Worm (Caenorhabditis elegans): ENCODE measurements around the gene dohh-1.

ce11 chrII:10578843-10579430, 818 bp upstream of the dohh-1 start, which contains the start of gene rpb-6:
- TF ChIP-seq ceh-14 (tag; optimal IDR thresholded peaks at IDR 0.05) (no peak), elt-4 (tag; optimal IDR thresholded peaks at IDR 0.05) (no peak), hlh-13 (GFP tag; optimal IDR thresholded peaks at IDR 0.05) (no peak), ceh-22 (tag; optimal IDR thresholded peaks at IDR 0.05) (no peak), nhr-11 (tag; optimal IDR thresholded peaks at IDR 0.05) (no peak), ama-1 (optimal IDR thresholded peaks at IDR 0.05) (no peak), fkh-6 (tag; optimal IDR thresholded peaks at IDR 0.05) (no peak), hlh-15 (tag; optimal IDR thresholded peaks at IDR 0.05) (no peak), pag-3 (tag; optimal IDR thresholded peaks at IDR 0.05; ENCODE audit: borderline replicate concordance) (no peak), hlh-30 (tag; optimal IDR thresholded peaks at IDR 0.05; ENCODE audit: insufficient read depth) (no peak), pqm-1 (tag; optimal IDR thresholded peaks at IDR 0.05) (no peak), unc-86 (tag; optimal IDR thresholded peaks at IDR 0.05) (no peak), pax-1 (tag; optimal IDR thresholded peaks at IDR 0.05) (no peak), gmeb-2 (tag; optimal IDR thresholded peaks at IDR 0.05) (no peak)

Measured in whole organism, late embryonic.